Worm (Caenorhabditis elegans) whole organism, L3 larva: Measurements from ENCODE around the gene C31H1.2.

ENCODE experiments used
- R02D3.7 ChIP-seq: fragments of 150-350 bp; optimal IDR thresholded peaks from 2 replicates; lab custom pipeline; 2014; ENCODE audit warnings: missing biosample characterization, missing genetic modification characterization
- ZK546.5 ChIP-seq: sonication (generic microtip); optimal IDR thresholded peaks from 2 replicates; lab custom pipeline; 2017; ENCODE audit warnings: missing biosample characterization, missing genetic modification characterization
- aly-2 ChIP-seq: fragments of 150-350 bp; optimal IDR thresholded peaks from 2 replicates; lab custom pipeline; 2014; ENCODE audit warnings: missing biosample characterization, missing genetic modification characterization
- ceh-82 ChIP-seq: fragments of 150-350 bp; optimal IDR thresholded peaks from 2 replicates; lab custom pipeline; 2014; ENCODE audit warnings: missing biosample characterization, missing genetic modification characterization
- ceh-9 ChIP-seq: sonication (generic microtip); optimal IDR thresholded peaks from 2 replicates; lab custom pipeline; 2018; ENCODE audit warnings: missing biosample characterization, missing genetic modification characterization
- daf-12 ChIP-seq: fragments of 150-350 bp; optimal IDR thresholded peaks from 2 replicates; lab custom pipeline; 2014; ENCODE audit warnings: missing biosample characterization, missing genetic modification reagents, missing genetic modification characterization
- egl-27 ChIP-seq: sonication (generic microtip); optimal IDR thresholded peaks from 4 replicates; lab custom pipeline; 2017; ENCODE audit warnings: missing biosample characterization, missing genetic modification reagents, missing genetic modification characterization
- egl-5 ChIP-seq: fragments of 150-350 bp; optimal IDR thresholded peaks from 2 replicates; lab custom pipeline; 2017; ENCODE audit warnings: missing biosample characterization, missing genetic modification reagents, missing genetic modification characterization, inconsistent platforms
- elt-1 ChIP-seq: fragments of 150-350 bp; optimal IDR thresholded peaks from 2 replicates; lab custom pipeline; 2014; ENCODE audit warnings: missing biosample characterization, missing genetic modification characterization
- elt-3 ChIP-seq, 3 experiments: fragments of 150-350 bp in 1 of 3; sonication (generic microtip) in 2 of 3; optimal IDR thresholded peaks; 2 replicates in 2 of 3; 4 replicates in 1 of 3; lab custom pipeline; 2014 to 2017; ENCODE audit warnings: missing biosample characterization in 3 of 3, missing genetic modification characterization in 3 of 3
- eor-1 ChIP-seq, 2 experiments: fragments of 150-350 bp; optimal IDR thresholded peaks; 2 replicates each; lab custom pipeline; 2014 to 2018; ENCODE audit warnings: missing biosample characterization in 2 of 2, missing genetic modification characterization in 2 of 2
- fkh-10 ChIP-seq: sonication (generic microtip); optimal IDR thresholded peaks from 2 replicates; lab custom pipeline; 2017; ENCODE audit warnings: missing biosample characterization, missing genetic modification reagents, missing genetic modification characterization
- hmg-11 ChIP-seq: sonication (generic microtip); optimal IDR thresholded peaks from 2 replicates; lab custom pipeline; 2016; ENCODE audit warnings: missing genetic modification characterization, missing compliant biosample characterization
- jun-1 ChIP-seq: fragments of 150-350 bp; optimal IDR thresholded peaks from 2 replicates; lab custom pipeline; 2014; ENCODE audit warnings: missing biosample characterization, missing genetic modification reagents, missing genetic modification characterization
- lin-15B ChIP-seq: fragments of 150-350 bp; optimal IDR thresholded peaks from 2 replicates; lab custom pipeline; 2014; ENCODE audit warnings: missing biosample characterization, missing genetic modification characterization
- lin-39 ChIP-seq: fragments of 150-350 bp; optimal IDR thresholded peaks from 2 replicates; lab custom pipeline; 2018; ENCODE audit warnings: missing biosample characterization, missing genetic modification reagents, missing genetic modification characterization
- mdl-1 ChIP-seq: fragments of 150-350 bp; optimal IDR thresholded peaks from 2 replicates; lab custom pipeline; 2014; ENCODE audit warnings: missing biosample characterization, missing genetic modification characterization
- mml-1 ChIP-seq: fragments of 150-350 bp; sonication (generic microtip); optimal IDR thresholded peaks from 3 replicates; lab custom pipeline; 2014; ENCODE audit warnings: missing biosample characterization, missing genetic modification characterization
- nfya-1 ChIP-seq: sonication (generic microtip); optimal IDR thresholded peaks from 2 replicates; lab custom pipeline; 2017; ENCODE audit warnings: missing genetic modification characterization, mild to moderate bottlenecking, missing compliant biosample characterization, antibody characterized with exemption, moderate library complexity; ENCODE audit not compliant: insufficient read depth
- nhr-12 ChIP-seq: fragments of 150-350 bp; optimal IDR thresholded peaks from 2 replicates; lab custom pipeline; 2014; ENCODE audit warnings: missing biosample characterization, missing genetic modification characterization
- nhr-23 ChIP-seq: fragments of 150-350 bp; optimal IDR thresholded peaks from 2 replicates; lab custom pipeline; 2014; ENCODE audit warnings: missing biosample characterization, missing genetic modification reagents, missing genetic modification characterization
- nhr-237 ChIP-seq: fragments of 150-350 bp; optimal IDR thresholded peaks from 2 replicates; lab custom pipeline; 2014; ENCODE audit warnings: missing biosample characterization, missing genetic modification characterization
- nhr-25 ChIP-seq: sonication (generic microtip); optimal IDR thresholded peaks from 2 replicates; lab custom pipeline; 2017; ENCODE audit warnings: missing biosample characterization, missing genetic modification characterization
- nhr-28 ChIP-seq: fragments of 150-350 bp; optimal IDR thresholded peaks from 2 replicates; lab custom pipeline; 2014; ENCODE audit warnings: missing biosample characterization, missing genetic modification characterization
- nhr-77 ChIP-seq: fragments of 150-350 bp; optimal IDR thresholded peaks from 2 replicates; lab custom pipeline; 2014; ENCODE audit warnings: missing biosample characterization, missing genetic modification characterization
- pha-4 ChIP-seq: fragments of 150-350 bp; optimal IDR thresholded peaks from 2 replicates; lab custom pipeline; 2014; ENCODE audit warnings: missing biosample characterization, missing genetic modification reagents, missing genetic modification characterization
- pqm-1 ChIP-seq: fragments of 150-350 bp; optimal IDR thresholded peaks from 2 replicates; lab custom pipeline; 2017; ENCODE audit warnings: missing biosample characterization, missing genetic modification characterization, inconsistent platforms
- skn-1 ChIP-seq: fragments of 150-350 bp; optimal IDR thresholded peaks from 2 replicates; lab custom pipeline; 2014; ENCODE audit warnings: missing biosample characterization, missing genetic modification characterization
- snpc-4 ChIP-seq: fragments of 150-350 bp; optimal IDR thresholded peaks from 2 replicates; lab custom pipeline; 2014; ENCODE audit warnings: missing biosample characterization, missing genetic modification characterization
- tbx-2 ChIP-seq: sonication (generic microtip); optimal IDR thresholded peaks from 2 replicates; lab custom pipeline; 2016; ENCODE audit warnings: mild to moderate bottlenecking, missing genetic modification characterization, missing compliant biosample characterization
- unc-39 ChIP-seq: sonication (generic microtip); optimal IDR thresholded peaks from 4 replicates; lab custom pipeline; 2017; ENCODE audit warnings: missing biosample characterization, missing genetic modification characterization
- unc-62 ChIP-seq: fragments of 150-350 bp; sonication (generic microtip); optimal IDR thresholded peaks from 4 replicates; lab custom pipeline; 2014; ENCODE audit warnings: missing biosample characterization, missing genetic modification reagents, missing genetic modification characterization
- zag-1 ChIP-seq: fragments of 150-350 bp; optimal IDR thresholded peaks from 2 replicates; lab custom pipeline; 2014; ENCODE audit warnings: missing biosample characterization, missing genetic modification characterization
- ztf-4 ChIP-seq: fragments of 150-350 bp; optimal IDR thresholded peaks from 2 replicates; lab custom pipeline; 2014; ENCODE audit warnings: missing biosample characterization, missing genetic modification characterization

The C31H1.2 gene

DNA sequence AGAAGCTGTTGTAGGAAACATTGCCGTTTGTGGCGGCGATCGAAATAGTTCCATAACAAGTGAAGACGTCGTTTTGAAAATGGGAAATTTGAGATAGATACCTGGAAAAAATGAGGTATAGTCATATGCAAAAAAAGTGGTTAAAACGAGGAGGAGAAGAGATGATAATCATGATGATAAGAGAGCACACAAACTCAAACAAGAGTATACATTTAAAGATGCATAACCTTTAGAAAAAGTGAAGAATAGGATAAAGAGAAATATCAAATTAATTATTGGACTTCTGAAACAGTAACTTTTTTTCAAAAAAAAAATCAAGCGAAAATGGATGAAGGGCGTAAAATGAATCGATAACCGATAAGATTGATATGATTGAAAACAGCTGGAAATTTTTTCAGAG lies 33.3 kb upstream of the C31H1.2 start, which contains the start of gene nhr-46:
TSS of gene nhr-46 (minus strand) at position 101 of the 400 bp plus-strand sequence.
- TF ChIP-seq zag-1 (tag; lab: Kevin White, UChicago): no peak
- TF ChIP-seq nhr-237: no peak
- no peak for TF ChIP-seq pqm-1 (tag; lab: Kevin White, UChicago)
- TF ChIP-seq nhr-23 (tag; lab: Kevin White, UChicago): no peak
- no peak for TF ChIP-seq lin-15B
- no peak for TF ChIP-seq ceh-82 (tag; lab: Kevin White, UChicago)
- TF ChIP-seq tbx-2 (tag; lab: Kevin White, UChicago): no peak
- no peak for TF ChIP-seq daf-12 (tag; lab: Kevin White, UChicago)
- TF ChIP-seq nhr-12 (tag; lab: Kevin White, UChicago): no peak
- no peak for TF ChIP-seq hmg-11 (tag; lab: Kevin White, UChicago)
- no peak for TF ChIP-seq nfya-1 (tag; lab: Kevin White, UChicago)
- no peak for TF ChIP-seq snpc-4 (tag; lab: Kevin White, UChicago)
- TF ChIP-seq nhr-77 (tag; lab: Kevin White, UChicago): no peak
- no peak for TF ChIP-seq pha-4 (tag; lab: Kevin White, UChicago)
- TF ChIP-seq nhr-28: no peak
- no peak for TF ChIP-seq lin-39
- TF ChIP-seq aly-2 (tag; lab: Kevin White, UChicago): no peak
- TF ChIP-seq, all 47 proteins: peak for 0

DNA sequence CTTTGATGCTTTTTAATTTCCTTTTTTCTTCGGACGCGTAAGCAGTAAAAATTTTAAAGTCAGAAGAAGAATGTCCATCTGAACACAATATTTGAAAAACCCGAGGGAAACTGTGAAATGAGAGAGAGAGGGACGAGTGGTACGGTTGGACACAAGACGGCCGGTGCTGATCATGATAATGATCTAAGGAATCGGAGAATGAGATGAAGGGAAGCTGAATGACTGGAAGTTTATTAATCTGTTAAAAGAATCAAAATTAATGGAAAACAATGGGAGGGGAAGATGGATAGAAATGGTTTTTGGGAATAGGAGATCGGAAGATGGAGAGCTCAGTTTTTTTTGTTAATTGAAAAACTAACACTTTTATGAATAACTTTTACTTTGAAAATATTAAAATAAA lies 32.4 kb upstream of the C31H1.2 start:
- TF ChIP-seq egl-27 (tag; lab: Kevin White, UChicago): no peak
- no peak for TF ChIP-seq unc-62 (GFP tag; lab: Kevin White, UChicago)
- no peak for TF ChIP-seq skn-1 (tag; lab: Kevin White, UChicago)
- no peak for TF ChIP-seq nfya-1 (tag; lab: Kevin White, UChicago)
- TF ChIP-seq mml-1: no peak
- TF ChIP-seq mdl-1: no peak
- TF ChIP-seq elt-3 (tag; optimal IDR thresholded peaks at IDR 0.05; lab: Kevin White, UChicago): no peak
- peak; percentile 13 for TF ChIP-seq nhr-25 (tag; lab: Kevin White, UChicago)
- TF ChIP-seq elt-1 (tag; lab: Kevin White, UChicago): peak; percentile 88

DNA sequence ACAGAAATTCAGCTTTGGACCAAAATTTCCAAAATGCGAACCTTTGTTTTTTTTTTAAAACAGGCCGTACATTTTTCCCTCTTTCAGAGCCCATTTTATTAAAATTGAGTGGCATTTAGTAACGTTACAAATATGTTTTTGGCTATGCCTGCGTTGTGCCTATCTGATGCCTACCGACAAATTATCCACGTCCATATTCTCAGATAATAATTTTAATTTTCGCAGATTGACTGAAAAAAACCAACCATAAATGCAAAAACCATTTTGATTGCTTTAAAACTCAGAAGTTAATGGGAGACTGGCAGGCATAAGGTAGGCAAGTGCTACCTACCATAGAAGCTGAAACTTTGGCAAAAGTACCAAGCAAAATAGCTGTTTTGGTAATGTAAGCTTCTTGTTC lies 30.4 kb upstream of the C31H1.2 start:
- TF ChIP-seq tbx-2 (tag; lab: Kevin White, UChicago): no peak
- TF ChIP-seq nhr-28: no peak
- no peak for TF ChIP-seq nhr-12 (tag; lab: Kevin White, UChicago)
- no peak for TF ChIP-seq mdl-1
- TF ChIP-seq R02D3.7 (tag; lab: Kevin White, UChicago): no peak
- TF ChIP-seq ZK546.5 (tag; lab: Kevin White, UChicago): no peak
- TF ChIP-seq fkh-10 (GFP tag; lab: Kevin White, UChicago): no peak
- TF ChIP-seq nhr-77 (tag; lab: Kevin White, UChicago): no peak
- no peak for TF ChIP-seq aly-2 (tag; lab: Kevin White, UChicago)
- TF ChIP-seq ztf-4 (tag; lab: Kevin White, UChicago): no peak
- no peak for TF ChIP-seq egl-27 (tag; lab: Kevin White, UChicago)
- TF ChIP-seq ceh-9 (tag; lab: Kevin White, UChicago): no peak
- no peak for TF ChIP-seq unc-62 (GFP tag; lab: Kevin White, UChicago)
- no peak for TF ChIP-seq lin-15B
- no peak for TF ChIP-seq jun-1 (tag; lab: Kevin White, UChicago)
- no peak for TF ChIP-seq unc-39 (tag; lab: Kevin White, UChicago)
- TF ChIP-seq zag-1 (tag; lab: Kevin White, UChicago): no peak
- TF ChIP-seq egl-5 (tag; lab: Kevin White, UChicago): no peak
- no peak for TF ChIP-seq elt-3 (tag; optimal IDR thresholded peaks at IDR 0.05; lab: Kevin White, UChicago)

DNA sequence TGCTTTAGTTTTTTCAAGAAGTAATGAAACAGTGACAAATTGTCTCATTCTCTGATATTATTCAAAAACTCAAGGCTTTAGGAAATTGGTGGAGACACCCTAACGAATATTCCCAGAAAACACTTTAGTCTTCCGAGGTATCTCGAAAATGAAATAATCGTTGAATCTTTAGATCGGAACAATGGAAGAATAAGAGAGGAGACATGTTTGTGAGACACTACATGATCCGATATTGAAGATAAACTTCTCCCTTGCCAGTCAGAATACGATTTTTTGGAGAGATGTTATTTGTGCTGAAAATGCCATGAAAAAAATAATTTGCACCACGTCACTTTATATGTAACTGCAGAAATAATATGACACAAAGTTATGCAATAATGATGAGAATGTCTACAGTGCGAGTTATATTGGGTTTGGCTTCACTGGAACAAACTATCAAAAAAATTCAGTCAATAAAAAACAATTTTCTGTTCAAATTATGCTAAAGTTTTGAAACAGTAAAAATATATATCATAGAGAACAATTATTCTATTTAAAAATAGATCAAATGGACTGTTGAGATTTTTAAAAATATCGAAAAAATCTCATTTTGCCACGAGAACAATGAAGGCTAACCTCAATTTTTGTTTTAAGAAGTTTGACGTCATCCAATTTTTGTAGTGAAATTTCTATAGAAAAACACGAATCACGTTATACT lies 29.7 kb upstream of the C31H1.2 start:
- peak; percentile 68 for TF ChIP-seq elt-1 (tag; lab: Kevin White, UChicago)
- TF ChIP-seq lin-15B: no peak
- TF ChIP-seq eor-1 (tag; optimal IDR thresholded peaks at IDR 0.05; lab: Kevin White, UChicago): no peak
